Worm (Caenorhabditis elegans) whole organism, young adult: Measurements from ENCODE around the gene clec-157.

Experiments used
- C06A6.2 ChIP-seq: fragments of 200-800 bp; sonication (Bioruptor generic); conservative IDR thresholded peaks from 2 replicates; pipeline ENCODE4 v1.3.6; 2022; ENCODE audit warnings: missing genetic modification characterization, missing compliant biosample characterization
- F22D6.2 ChIP-seq: sonication (generic microtip); optimal IDR thresholded peaks from 2 replicates; lab custom pipeline; 2016; ENCODE audit warnings: mild to moderate bottlenecking, missing genetic modification characterization, missing compliant biosample characterization
- F37B4.10 ChIP-seq: fragments of 200-800 bp; sonication (Bioruptor generic); IDR thresholded peaks from 2 replicates; pipeline ENCODE4 v1.3.6; 2022; ENCODE audit warnings: missing genetic modification characterization, missing compliant biosample characterization
- F39B2.1 ChIP-seq: fragments of 200-800 bp; sonication (Bioruptor generic); IDR thresholded peaks from 2 replicates; pipeline ENCODE4 v1.3.6; 2022; ENCODE audit warnings: missing genetic modification reagents, missing genetic modification characterization, missing compliant biosample characterization
- Y79H2A.3 ChIP-seq: fragments of 200-800 bp; sonication (Bioruptor generic); conservative IDR thresholded peaks from 2 replicates; pipeline ENCODE4 v1.3.6; 2022; ENCODE audit warnings: missing genetic modification reagents, missing genetic modification characterization, missing compliant biosample characterization
- akir-1 ChIP-seq: fragments of 200-800 bp; sonication (Bioruptor generic); optimal IDR thresholded peaks from 2 replicates; lab custom pipeline; 2018; ENCODE audit warnings: mild to moderate bottlenecking, missing genetic modification characterization, moderate library complexity, missing compliant biosample characterization
- aptf-2 ChIP-seq: fragments of 200-800 bp; sonication (Bioruptor generic); conservative IDR thresholded peaks from 2 replicates; pipeline ENCODE4 v1.3.6; 2022; ENCODE audit warnings: missing genetic modification reagents, missing genetic modification characterization, missing compliant biosample characterization
- aptf-3 ChIP-seq: fragments of 200-800 bp; sonication (Bioruptor generic); IDR thresholded peaks from 2 replicates; pipeline ENCODE4 v1.3.6; 2022; ENCODE audit warnings: missing genetic modification characterization, missing compliant biosample characterization
- attf-5 ChIP-seq: fragments of 200-800 bp; sonication (Bioruptor generic); optimal IDR thresholded peaks from 2 replicates; lab custom pipeline; 2018; ENCODE audit warnings: mild to moderate bottlenecking, missing genetic modification characterization, missing compliant biosample characterization
- cebp-2 ChIP-seq: fragments of 200-800 bp; sonication (Bioruptor generic); IDR thresholded peaks from 2 replicates; pipeline ENCODE4 v1.3.6; 2022; ENCODE audit warnings: missing genetic modification characterization, missing compliant biosample characterization
- ceh-27 ChIP-seq: fragments of 200-800 bp; sonication (Bioruptor generic); optimal IDR thresholded peaks from 2 replicates; lab custom pipeline; 2018; ENCODE audit warnings: mild to moderate bottlenecking, missing genetic modification characterization, moderate library complexity, missing compliant biosample characterization
- ceh-40 ChIP-seq: fragments of 200-800 bp; sonication (Bioruptor generic); IDR thresholded peaks from 2 replicates; pipeline ENCODE4 v1.3.6; 2022; ENCODE audit warnings: missing genetic modification characterization, missing compliant biosample characterization
- chd-7 ChIP-seq: sonication (generic microtip); optimal IDR thresholded peaks from 2 replicates; lab custom pipeline; 2016; ENCODE audit warnings: mild to moderate bottlenecking, missing genetic modification characterization, moderate library complexity, missing compliant biosample characterization
- dox-1 ChIP-seq: fragments of 200-800 bp; sonication (Bioruptor generic); IDR thresholded peaks from 2 replicates; pipeline ENCODE4 v1.3.6; 2022; ENCODE audit warnings: missing genetic modification reagents, missing genetic modification characterization, missing compliant biosample characterization
- dpl-1 ChIP-seq: fragments of 150-350 bp; optimal IDR thresholded peaks from 2 replicates; lab custom pipeline; 2014; ENCODE audit warnings: missing biosample characterization, missing genetic modification reagents, missing genetic modification characterization
- efl-1 ChIP-seq: fragments of 150-350 bp; optimal IDR thresholded peaks from 2 replicates; lab custom pipeline; 2014; ENCODE audit warnings: missing biosample characterization, missing genetic modification reagents, missing genetic modification characterization
- egl-44 ChIP-seq: fragments of 200-800 bp; sonication (Bioruptor generic); IDR thresholded peaks from 2 replicates; pipeline ENCODE4 v1.3.6; 2022; ENCODE audit warnings: missing genetic modification reagents, missing genetic modification characterization, missing compliant biosample characterization
- ets-4 ChIP-seq: fragments of 200-800 bp; sonication (Bioruptor generic); optimal IDR thresholded peaks from 2 replicates; lab custom pipeline; 2018; ENCODE audit warnings: mild to moderate bottlenecking, missing genetic modification characterization, missing compliant biosample characterization
- hmg-1.2 ChIP-seq: fragments of 200-800 bp; sonication (Bioruptor generic); IDR thresholded peaks from 2 replicates; pipeline ENCODE4 v1.3.6; 2022; ENCODE audit warnings: missing genetic modification reagents, missing genetic modification characterization, missing compliant biosample characterization
- hmg-20 ChIP-seq: fragments of 200-800 bp; sonication (Bioruptor generic); IDR thresholded peaks from 2 replicates; pipeline ENCODE4 v1.3.6; 2022; ENCODE audit warnings: missing genetic modification reagents, missing genetic modification characterization, missing compliant biosample characterization
- let-607 ChIP-seq, 2 experiments: fragments of 200-800 bp in 1 of 2; sonication (Bioruptor generic) in 1 of 2; sonication (generic microtip) in 1 of 2; optimal IDR thresholded peaks; 2 replicates each; lab custom pipeline; 2016 to 2018; ENCODE audit warnings: mild to moderate bottlenecking in 2 of 2, missing compliant biosample characterization in 2 of 2, missing genetic modification characterization in 2 of 2, moderate library complexity in 2 of 2, missing genotype in 1 of 2
- lin-35 ChIP-seq, 3 experiments: fragments of 150-350 bp in 2 of 3; sonication (generic microtip) in 1 of 3; optimal IDR thresholded peaks; 2 replicates each; lab custom pipeline; 2014 to 2018; ENCODE audit warnings: missing biosample characterization in 3 of 3, missing genetic modification characterization in 3 of 3, missing genetic modification reagents in 3 of 3
- lin-54 ChIP-seq: fragments of 200-800 bp; sonication (Bioruptor generic); optimal IDR thresholded peaks from 2 replicates; lab custom pipeline; 2018; ENCODE audit warnings: mild to moderate bottlenecking, missing genetic modification characterization, missing compliant biosample characterization
- lsl-1 ChIP-seq: fragments of 200-800 bp; sonication (Bioruptor generic); optimal IDR thresholded peaks from 2 replicates; lab custom pipeline; 2018; ENCODE audit warnings: mild to moderate bottlenecking, missing genetic modification characterization, moderate library complexity, missing compliant biosample characterization
- madf-3 ChIP-seq: fragments of 200-800 bp; sonication (Bioruptor generic); IDR thresholded peaks from 2 replicates; pipeline ENCODE4 v1.3.6; 2022; ENCODE audit warnings: missing genetic modification reagents, missing genetic modification characterization, missing compliant biosample characterization
- madf-6 ChIP-seq: fragments of 200-800 bp; sonication (Bioruptor generic); IDR thresholded peaks from 2 replicates; pipeline ENCODE4 v1.3.6; 2022; ENCODE audit warnings: missing genetic modification reagents, missing genetic modification characterization, missing compliant biosample characterization
- nhr-27 ChIP-seq: fragments of 200-800 bp; sonication (Bioruptor generic); optimal IDR thresholded peaks from 2 replicates; lab custom pipeline; 2018; ENCODE audit warnings: mild to moderate bottlenecking, missing genetic modification characterization, moderate library complexity, missing compliant biosample characterization
- pbrm-1 ChIP-seq: fragments of 200-800 bp; sonication (Bioruptor generic); IDR thresholded peaks from 2 replicates; pipeline ENCODE4 v1.3.6; 2022; ENCODE audit warnings: missing genetic modification reagents, missing genetic modification characterization, missing compliant biosample characterization
- repo-1 ChIP-seq: sonication (generic microtip); optimal IDR thresholded peaks from 2 replicates; lab custom pipeline; 2017; ENCODE audit warnings: mild to moderate bottlenecking, missing genetic modification characterization, missing compliant biosample characterization
- sdz-38 ChIP-seq: sonication (generic microtip); optimal IDR thresholded peaks from 2 replicates; lab custom pipeline; 2016; ENCODE audit warnings: missing genotype, missing genetic modification characterization, missing compliant biosample characterization
- snpc-1.1 ChIP-seq: sonication (generic microtip); optimal IDR thresholded peaks from 2 replicates; lab custom pipeline; 2017; ENCODE audit warnings: missing genetic modification characterization, mild to moderate bottlenecking, missing compliant biosample characterization, antibody characterized with exemption, moderate library complexity, missing genotype, missing genetic modification reagents; ENCODE audit not compliant: insufficient read depth
- tbx-9 ChIP-seq: sonication (generic microtip); optimal IDR thresholded peaks from 2 replicates; lab custom pipeline; 2016; ENCODE audit warnings: borderline replicate concordance, missing genetic modification characterization, inconsistent platforms, missing compliant biosample characterization
- unc-62 ChIP-seq: fragments of 150-350 bp; optimal IDR thresholded peaks from 2 replicates; lab custom pipeline; 2014; ENCODE audit warnings: missing biosample characterization, missing genetic modification reagents, missing genetic modification characterization
- zfh-2 ChIP-seq: fragments of 200-800 bp; sonication (Bioruptor generic); conservative IDR thresholded peaks from 2 replicates; pipeline ENCODE4 v1.3.6; 2022; ENCODE audit warnings: missing genetic modification reagents, missing genetic modification characterization, missing compliant biosample characterization
- ztf-25 ChIP-seq: fragments of 200-800 bp; sonication (Bioruptor generic); IDR thresholded peaks from 2 replicates; pipeline ENCODE4 v1.3.6; 2022; ENCODE audit warnings: missing genetic modification reagents, missing genetic modification characterization, missing compliant biosample characterization

The clec-157 gene

DNA sequence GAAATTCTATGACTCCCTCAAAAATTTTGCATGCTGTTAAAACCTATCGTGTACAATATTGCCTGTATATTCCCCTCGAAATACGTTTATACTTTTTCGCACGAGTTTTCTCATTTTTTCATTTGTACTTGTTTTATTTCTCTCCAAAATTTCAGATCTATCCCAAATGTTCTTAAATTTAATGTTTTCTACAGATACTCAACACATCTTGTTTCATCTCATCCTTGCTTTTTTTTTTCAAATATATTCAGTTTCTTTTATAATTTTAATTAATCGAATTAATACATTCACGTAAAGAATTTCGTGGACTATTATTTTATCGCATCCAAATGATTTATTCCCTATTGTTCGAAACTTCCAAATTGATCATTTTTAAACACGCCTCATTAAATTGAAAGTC is 10.7 kb upstream of the clec-157 start, which contains the start of gene C35D10.8:
Gene C35D10.8 (plus strand): TSS at position 301 of the 400 bp plus-strand sequence.
- no peak for TF ChIP-seq hmg-20 (GFP tag; lab: Robert Waterston, UW)
- TF ChIP-seq C06A6.2 (GFP tag; lab: Robert Waterston, UW), result no peak
- no peak for TF ChIP-seq ceh-40 (GFP tag; lab: Robert Waterston, UW)
- no peak for TF ChIP-seq nhr-27 (tag; lab: Kevin White, UChicago)
- no peak for TF ChIP-seq snpc-1.1 (tag; lab: Kevin White, UChicago)

DNA sequence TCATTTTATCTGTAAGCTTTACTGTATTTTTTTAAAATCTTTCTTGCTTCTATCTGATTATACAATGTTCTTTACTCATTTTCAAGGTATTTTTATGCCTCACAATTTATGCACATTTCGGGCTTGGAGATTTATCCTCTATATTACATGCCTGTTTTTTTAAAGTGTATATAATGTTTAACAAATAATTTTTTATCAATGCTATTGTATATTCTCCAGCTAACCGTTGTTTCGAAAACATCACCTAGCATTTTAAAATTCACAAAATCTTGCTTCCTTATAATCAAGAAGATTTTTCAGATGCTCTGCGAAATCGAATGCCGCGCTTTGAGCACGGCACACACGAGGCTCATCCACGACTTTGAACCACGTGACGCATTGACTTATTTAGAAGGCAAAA is 7.8 kb upstream of the clec-157 start, which contains the start of gene ced-4:
Gene ced-4 (plus strand): TSS at position 301 of the 400 bp plus-strand sequence.
- no peak for TF ChIP-seq unc-62 (GFP tag; lab: Kevin White, UChicago)
- no peak for TF ChIP-seq ceh-27 (GFP tag; lab: Kevin White, UChicago)
- no peak for TF ChIP-seq zfh-2 (GFP tag; lab: Robert Waterston, UW)
- TF ChIP-seq akir-1 (GFP tag; lab: Kevin White, UChicago), result no peak
- no peak for TF ChIP-seq sdz-38
- TF ChIP-seq F39B2.1 (GFP tag; lab: Robert Waterston, UW), result no peak
- TF ChIP-seq aptf-3 (GFP tag; lab: Robert Waterston, UW), result no peak
- TF ChIP-seq F22D6.2 (tag; lab: Kevin White, UChicago), result no peak
- TF ChIP-seq repo-1, result no peak
- no peak for TF ChIP-seq pbrm-1 (GFP tag; lab: Robert Waterston, UW)
- no peak for TF ChIP-seq Y79H2A.3 (GFP tag; lab: Robert Waterston, UW)
- no peak for TF ChIP-seq cebp-2 (GFP tag; lab: Robert Waterston, UW)
- peak in 1 of 3 experiments; percentile 1 for TF ChIP-seq lin-35 (GFP tag; optimal IDR thresholded peaks at IDR 0.05; lab: Kevin White, UChicago)
- TF ChIP-seq F37B4.10 (GFP tag; lab: Robert Waterston, UW), result no peak
- TF ChIP-seq madf-3, result 0 out of 2 replicates have a peak, but pooled peaks have one; percentile 32
- TF ChIP-seq, all 124 proteins: peak for 2

ce11 chrIII:4850139-4850538 is 5.9 kb upstream of the clec-157 start, which contains the start of gene F26A1.1:
TSS of gene F26A1.1 (plus strand) at chrIII:4850507.
- TF ChIP-seq dox-1 (GFP tag; lab: Robert Waterston, UW) (no peak), efl-1 (GFP tag; lab: Kevin White, UChicago) (peak; percentile 4), F37B4.10 (GFP tag; lab: Robert Waterston, UW) (no peak), lin-54 (GFP tag; lab: Kevin White, UChicago) (peak; percentile 21), lsl-1 (GFP tag; lab: Kevin White, UChicago) (peak; percentile 43), dpl-1 (GFP tag; lab: Kevin White, UChicago) (peak; percentile 14), lin-35 (GFP tag; optimal IDR thresholded peaks at IDR 0.05; lab: Kevin White, UChicago) (peak in 1 of 3 experiments; percentile 29)

DNA sequence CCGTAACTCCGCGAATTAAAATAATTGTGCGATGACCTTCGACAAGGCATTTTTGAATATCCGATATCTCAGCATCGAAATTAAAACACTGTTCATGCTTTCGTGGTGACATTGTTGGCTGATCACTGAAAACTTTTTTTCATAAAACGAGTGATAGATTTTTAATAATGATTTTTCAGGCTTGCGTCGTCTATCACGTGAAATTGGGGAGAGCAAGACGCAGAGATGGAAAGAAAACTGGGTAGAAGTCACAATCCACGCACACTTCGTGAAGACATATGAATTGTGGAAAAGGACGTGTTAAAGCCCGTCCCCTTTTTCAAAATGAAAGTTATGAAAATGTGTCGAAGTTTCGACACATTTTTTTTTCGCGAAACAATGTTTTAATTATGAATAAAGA is 5.5 kb upstream of the clec-157 start, which contains the start of gene nonu-1:
Gene nonu-1 (minus strand): TSS at position 169 of the 400 bp plus-strand sequence.
- no peak for TF ChIP-seq chd-7 (tag; lab: Kevin White, UChicago)
- TF ChIP-seq let-607 (tag; optimal IDR thresholded peaks at IDR 0.05; lab: Kevin White, UChicago), result peak in 1 of 2 experiments; percentile 25
- peak; percentile 32; the same call in 1 of the 2 replicates for TF ChIP-seq hmg-1.2 (GFP tag; lab: Robert Waterston, UW)
- TF ChIP-seq ets-4 (GFP tag; lab: Kevin White, UChicago), result no peak
- peak; percentile 37 for TF ChIP-seq attf-5 (GFP tag; lab: Kevin White, UChicago)
- TF ChIP-seq, all 124 proteins: peak for 3

DNA sequence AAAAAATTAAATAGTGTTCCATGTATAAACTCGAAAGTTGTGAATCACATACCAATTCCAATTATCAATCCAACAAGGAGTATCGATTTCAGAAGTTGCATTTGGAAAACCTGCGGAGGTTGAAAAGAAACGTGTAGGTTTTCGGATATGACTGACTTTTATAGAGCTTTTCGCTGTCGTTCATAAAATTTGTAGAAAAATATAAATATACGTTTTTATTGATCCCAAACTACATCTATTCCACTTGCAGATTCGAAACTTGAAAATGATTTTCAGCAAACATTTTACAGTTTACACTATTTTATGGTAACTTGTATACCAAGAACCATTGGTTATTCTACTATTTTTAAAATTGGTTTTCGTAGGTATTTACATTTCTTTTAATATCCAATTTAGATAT is 2.1 kb downstream of the clec-157 start, which contains the start of gene clec-156:
Gene clec-156 (minus strand): TSS at position 101 of the 400 bp plus-strand sequence.
- no peak for TF ChIP-seq madf-6 (GFP tag; lab: Robert Waterston, UW)
- no peak for TF ChIP-seq egl-44 (GFP tag; lab: Robert Waterston, UW)
- TF ChIP-seq tbx-9 (tag; lab: Kevin White, UChicago), result no peak
- no peak for TF ChIP-seq aptf-2 (GFP tag; lab: Robert Waterston, UW)
- TF ChIP-seq zfh-2 (GFP tag; lab: Robert Waterston, UW), result no peak
- no peak for TF ChIP-seq ztf-25 (GFP tag; lab: Robert Waterston, UW)
